Worm (Caenorhabditis elegans): Measurements from ENCODE around the gene C45B11.6.

Gene C45B11.6

DNA sequence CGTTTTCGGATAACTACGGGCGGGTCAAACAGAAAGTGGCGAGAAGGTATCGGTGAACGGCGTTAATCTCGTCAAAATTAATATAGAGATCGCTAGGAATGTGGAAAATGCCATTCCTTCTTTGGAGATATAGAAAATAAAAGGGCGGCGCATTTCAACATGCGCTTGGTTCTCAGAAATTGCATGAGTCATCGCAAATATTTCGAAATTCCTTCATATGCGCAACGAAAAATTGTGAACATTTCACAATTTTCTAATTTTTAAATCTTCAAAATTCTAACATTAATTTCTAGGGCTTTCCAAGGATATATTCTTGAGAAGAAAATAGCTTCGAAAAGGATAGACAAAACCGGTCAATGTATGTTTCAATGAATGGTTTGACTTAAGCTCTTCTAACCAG, 35.0 kb downstream of the C45B11.6 start:
- TF ChIP-seq F57C9.4 (tag; optimal IDR thresholded peaks at IDR 0.05) (no peak), cebp-1 (GFP tag; IDR thresholded peaks at IDR 0.05) (no peak), cebp-1 (tag; optimal IDR thresholded peaks at IDR 0.05) (peak; percentile 82)

DNA sequence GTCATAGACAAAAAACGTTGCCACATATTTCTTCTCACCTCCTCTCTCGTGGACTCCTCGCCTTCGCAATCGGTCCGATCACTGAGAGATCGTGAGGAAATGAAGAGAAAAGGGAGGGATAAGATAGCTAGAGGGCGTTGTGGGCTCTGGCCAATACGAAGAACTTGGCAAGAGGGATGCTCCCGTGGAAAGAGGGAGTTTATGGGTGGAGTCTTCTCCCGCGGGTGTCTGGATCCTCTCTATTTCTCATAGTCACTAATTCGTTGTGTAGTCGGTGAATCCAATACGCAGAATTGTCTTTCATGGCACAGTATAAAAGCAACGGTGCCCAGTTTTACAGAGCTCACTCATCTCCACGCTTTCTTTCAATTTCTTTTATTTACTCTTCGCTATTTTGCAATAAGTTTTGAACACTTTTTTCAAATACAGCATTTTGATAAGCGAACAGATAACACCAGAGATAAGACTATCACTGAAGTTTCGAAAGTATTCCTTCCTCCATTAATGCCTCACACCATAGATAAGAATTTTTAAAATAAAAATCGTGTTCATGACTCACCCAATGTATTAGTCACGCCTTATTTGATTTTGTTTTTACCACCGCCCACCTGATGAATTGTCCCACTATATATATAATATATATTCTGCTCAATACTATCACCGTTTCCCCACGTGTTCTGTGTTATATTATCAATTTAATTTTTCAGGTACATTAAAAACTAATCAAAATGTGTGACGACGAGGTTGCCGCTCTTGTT, 36.7 kb downstream of the C45B11.6 start, which contains the start of gene act-1:
Gene act-1, plus strand, starts transcription at position 708 of the 758 bp plus-strand sequence.
- TF ChIP-seq hmg-1.2 (GFP tag; IDR thresholded peaks at IDR 0.05) (peak; percentile 23; the same call in 1 of the 2 replicates), nhr-80 (tag; optimal IDR thresholded peaks at IDR 0.05) (peak; percentile 20), pbrm-1 (GFP tag; IDR thresholded peaks at IDR 0.05) (0 out of 2 replicates have a peak, but pooled peaks have one; percentile 40), cebp-1 (GFP tag; IDR thresholded peaks at IDR 0.05) (no peak), cebp-1 (tag; optimal IDR thresholded peaks at IDR 0.05) (peak; percentile 7), mxl-1 (tag; optimal IDR thresholded peaks at IDR 0.05) (no peak), cebp-2 (GFP tag; IDR thresholded peaks at IDR 0.05) (no peak), lsl-1 (GFP tag; optimal IDR thresholded peaks at IDR 0.05) (no peak), mcd-1 (GFP tag; IDR thresholded peaks at IDR 0.05) (peak; percentile 33; the same call in 1 of the 2 replicates), ceh-27 (GFP tag; optimal IDR thresholded peaks at IDR 0.05) (peak; percentile 4), zfh-2 (GFP tag; conservative IDR thresholded peaks at IDR 0.05) (peak; percentile 83)

DNA sequence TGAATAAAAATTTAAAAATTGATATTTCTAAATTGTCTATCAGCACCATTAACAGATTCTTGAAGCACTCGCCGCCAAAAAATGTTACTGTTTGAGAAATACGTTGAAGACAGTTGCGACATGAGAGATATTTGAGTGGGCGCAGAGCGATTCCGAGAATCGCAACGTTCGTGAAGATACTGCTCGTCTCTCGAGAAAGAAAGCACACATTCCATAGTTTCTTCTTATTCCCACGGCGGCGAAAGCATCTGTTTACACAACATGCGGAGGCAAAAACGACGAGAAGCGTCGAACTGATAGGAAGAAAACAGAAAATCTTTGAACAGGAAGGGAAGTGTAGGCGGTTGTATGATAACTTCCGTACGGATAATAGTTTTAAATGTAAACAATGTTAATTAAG, 38.6 kb downstream of the C45B11.6 start:
- TF ChIP-seq unc-130 (GFP tag; optimal IDR thresholded peaks at IDR 0.05) (no peak), aptf-3 (GFP tag; IDR thresholded peaks at IDR 0.05) (no peak), somi-1 (GFP tag; optimal IDR thresholded peaks at IDR 0.05) (peak; percentile 42), K12H6.12 (tag; optimal IDR thresholded peaks at IDR 0.05) (peak; percentile 15), nfyb-1 (GFP tag; IDR thresholded peaks at IDR 0.05) (peak; percentile 40; the same call in 1 of the 2 replicates), K11D2.4 (GFP tag; IDR thresholded peaks at IDR 0.05) (0 out of 2 replicates have a peak, but pooled peaks have one; percentile 15), F39B2.1 (GFP tag; IDR thresholded peaks at IDR 0.05) (no peak), F52B5.7 (tag; optimal IDR thresholded peaks at IDR 0.05) (peak; percentile 46), Y95B8A.8 (GFP tag; IDR thresholded peaks at IDR 0.05) (0 out of 2 replicates have a peak, but pooled peaks have one; percentile 9), C06A6.2 (GFP tag; conservative IDR thresholded peaks at IDR 0.05) (0 out of 2 replicates have a peak, but pooled peaks have one; percentile 44), lin-40 (tag; optimal IDR thresholded peaks at IDR 0.05) (peak; percentile 6), ceh-27 (GFP tag; optimal IDR thresholded peaks at IDR 0.05) (no peak)

DNA sequence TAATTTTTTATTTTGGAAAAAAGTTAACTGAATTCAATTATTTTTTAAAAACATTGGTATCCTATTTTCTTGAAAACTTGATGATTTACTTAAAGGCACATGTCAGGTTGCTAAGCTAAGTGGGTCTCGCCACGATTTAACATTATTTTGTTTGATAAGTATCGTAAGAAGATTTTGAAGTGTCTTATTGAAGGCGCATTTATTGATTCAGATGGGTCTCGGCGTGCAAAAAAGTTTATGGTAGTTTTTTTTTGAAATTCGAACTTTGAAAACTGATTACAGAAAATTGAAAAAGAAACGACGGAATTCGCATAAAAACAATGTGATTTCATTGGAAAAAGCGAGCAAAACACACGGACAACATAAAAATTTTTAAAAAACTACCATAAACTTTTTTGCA, 39.1 kb downstream of the C45B11.6 start:
- TF ChIP-seq zim-3 (tag; optimal IDR thresholded peaks at IDR 0.05) (no peak), bed-1 (GFP tag; IDR thresholded peaks at IDR 0.05) (no peak), lsl-1 (GFP tag; optimal IDR thresholded peaks at IDR 0.05) (peak; percentile 77), madf-6 (GFP tag; IDR thresholded peaks at IDR 0.05) (peak; percentile 34; the same call in 1 of the 2 replicates), K11D2.4 (GFP tag; IDR thresholded peaks at IDR 0.05) (no peak), Y67H2A.10 (GFP tag; conservative IDR thresholded peaks at IDR 0.05) (no peak), F33H1.4 (GFP tag; IDR thresholded peaks at IDR 0.05) (peak; percentile 57; the same call in 1 of the 2 replicates), tlf-1 (GFP tag; optimal IDR thresholded peaks at IDR 0.05) (no peak), mxl-1 (tag; optimal IDR thresholded peaks at IDR 0.05) (no peak), ama-1 (optimal IDR thresholded peaks at IDR 0.05) (no peak), ama-1 (GFP tag; optimal IDR thresholded peaks at IDR 0.05) (no peak), nfyb-1 (GFP tag; IDR thresholded peaks at IDR 0.05) (no peak)

DNA sequence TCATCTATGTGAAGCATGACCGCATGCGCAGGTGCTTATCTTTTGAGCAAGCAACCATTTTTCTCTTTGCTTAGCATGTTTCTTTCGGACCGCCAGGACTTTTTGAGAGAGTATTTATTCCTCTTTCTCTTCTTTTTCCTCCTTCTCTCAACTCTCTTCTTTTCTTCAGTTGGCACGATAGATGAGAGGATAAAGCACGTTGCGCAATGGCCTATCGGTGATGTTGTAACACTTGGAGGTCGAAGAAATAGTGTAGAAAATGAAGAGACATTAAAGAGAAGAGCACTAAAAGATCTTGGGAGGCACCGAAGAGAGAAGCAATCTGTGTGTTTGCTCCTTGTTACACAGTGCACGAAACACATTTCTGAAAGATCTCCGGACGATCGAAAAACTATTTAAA, 39.8 kb downstream of the C45B11.6 start:
- no peak for TF ChIP-seq ets-4 (GFP tag; optimal IDR thresholded peaks at IDR 0.05)
- peak; percentile 45; the same call in 1 of the 2 replicates for TF ChIP-seq hmg-1.2 (GFP tag; IDR thresholded peaks at IDR 0.05)
- TF ChIP-seq D2030.7 (GFP tag; IDR thresholded peaks at IDR 0.05) = no peak
